Worm (Caenorhabditis elegans): ENCODE results near the gene srw-124.

The srw-124 gene

DNA sequence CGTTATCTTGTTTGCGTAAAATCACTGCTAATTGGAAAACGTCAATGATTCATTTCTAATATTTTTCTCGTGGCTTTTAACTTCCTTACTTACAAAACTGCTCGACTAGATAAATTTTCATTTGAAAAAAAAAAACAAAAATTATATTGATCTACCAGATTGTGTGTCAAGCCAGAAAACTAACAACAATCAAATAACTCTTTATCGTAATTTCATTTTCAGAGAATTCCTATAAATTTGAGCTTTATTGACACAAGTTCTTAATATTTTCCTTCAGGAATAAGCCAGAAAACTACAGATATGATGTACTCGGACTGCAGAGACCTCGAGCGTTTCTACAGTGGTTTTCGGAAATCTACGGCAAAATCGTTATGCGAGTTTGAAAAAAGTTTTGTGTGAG is at the start of gene srw-124:
srw-124 (plus strand) TSS at position 301 of the 400 bp plus-strand sequence.
- TF ChIP-seq mab-5 (tag; optimal IDR thresholded peaks at IDR 0.05) (no peak), ceh-39 (tag; optimal IDR thresholded peaks at IDR 0.05) (no peak), nhr-76 (tag; optimal IDR thresholded peaks at IDR 0.05) (no peak), zip-8 (tag; optimal IDR thresholded peaks at IDR 0.05) (no peak), pha-4 (tag; optimal IDR thresholded peaks at IDR 0.05) (no peak), nhr-28 (tag; optimal IDR thresholded peaks at IDR 0.05) (no peak), nhr-2 (tag; optimal IDR thresholded peaks at IDR 0.05) (no peak)

- no peak for TF ChIP-seq blmp-1 (tag; optimal IDR thresholded peaks at IDR 0.05)
- no peak for TF ChIP-seq M03D4.4 (tag; optimal IDR thresholded peaks at IDR 0.05)
- no peak for TF ChIP-seq hlh-1 (tag; optimal IDR thresholded peaks at IDR 0.05)
- no peak for TF ChIP-seq unc-62 (GFP tag; optimal IDR thresholded peaks at IDR 0.05)
- TF ChIP-seq ceh-43 (GFP tag; optimal IDR thresholded peaks at IDR 0.05) = no peak
- TF ChIP-seq bed-3 (GFP tag; optimal IDR thresholded peaks at IDR 0.05) = no peak
- TF ChIP-seq nhr-28 (tag; optimal IDR thresholded peaks at IDR 0.05) = no peak
- TF ChIP-seq elt-1 (tag; optimal IDR thresholded peaks at IDR 0.05; ENCODE audit: borderline replicate concordance, insufficient read depth) = no peak
- TF ChIP-seq zip-8 (tag; optimal IDR thresholded peaks at IDR 0.05) = no peak
- TF ChIP-seq cnd-1 (tag; optimal IDR thresholded peaks at IDR 0.05) = no peak
- no peak for TF ChIP-seq sem-2 (GFP tag; optimal IDR thresholded peaks at IDR 0.05)
Observed at ce11 chrV:2927553-2927952, 48.8 kb upstream of the srw-124 start, which contains the start of gene C31B8.12. Gene C31B8.12 (minus strand): TSS chrV:2927653.

DNA sequence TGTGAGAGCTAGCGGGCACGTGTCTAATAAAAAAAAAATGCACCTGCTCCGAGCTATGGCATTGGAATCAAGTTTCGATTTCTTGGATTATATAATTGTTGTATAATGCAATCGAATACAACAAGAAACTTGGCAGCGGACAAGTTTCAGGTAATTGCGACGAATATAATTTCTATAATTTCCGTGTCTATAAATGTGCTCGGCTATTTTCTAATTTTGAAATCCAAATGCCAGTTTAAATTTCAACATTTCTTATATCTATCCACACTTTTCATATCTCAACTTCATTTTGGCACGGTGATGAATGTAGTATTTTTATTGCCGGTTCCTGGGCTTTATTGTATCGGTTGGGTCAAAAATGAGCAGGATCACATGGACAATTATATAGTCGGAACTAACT is 46.6 kb upstream of the srw-124 start, which contains the start of gene C31B8.16:
C31B8.16 (plus strand) TSS at position 301 of the 400 bp plus-strand sequence.
- no peak for TF ChIP-seq mab-5 (tag; optimal IDR thresholded peaks at IDR 0.05)
- TF ChIP-seq ceh-83 (GFP tag; optimal IDR thresholded peaks at IDR 0.05) = no peak
- no peak for TF ChIP-seq nhr-76 (tag; optimal IDR thresholded peaks at IDR 0.05)
- TF ChIP-seq lin-32 (GFP tag; optimal IDR thresholded peaks at IDR 0.05) = no peak
- no peak for TF ChIP-seq nhr-28 (tag; optimal IDR thresholded peaks at IDR 0.05)
- TF ChIP-seq pha-4 (tag; optimal IDR thresholded peaks at IDR 0.05) = no peak
- no peak for TF ChIP-seq hlh-1 (tag; optimal IDR thresholded peaks at IDR 0.05)
- TF ChIP-seq snpc-4 (tag; optimal IDR thresholded peaks at IDR 0.05) = no peak
- no peak for TF ChIP-seq sem-2 (GFP tag; optimal IDR thresholded peaks at IDR 0.05)
- TF ChIP-seq unc-62 (GFP tag; optimal IDR thresholded peaks at IDR 0.05) = no peak
- TF ChIP-seq zip-8 (tag; optimal IDR thresholded peaks at IDR 0.05) = no peak
- no peak for TF ChIP-seq mep-1 (tag; optimal IDR thresholded peaks at IDR 0.05)

- no peak for TF ChIP-seq ces-1 (GFP tag; optimal IDR thresholded peaks at IDR 0.05)
- TF ChIP-seq mab-5 (tag; optimal IDR thresholded peaks at IDR 0.05) = no peak
- no peak for TF ChIP-seq ztf-11 (tag; optimal IDR thresholded peaks at IDR 0.05)
- no peak for TF ChIP-seq elt-3 (tag; optimal IDR thresholded peaks at IDR 0.05)
- TF ChIP-seq unc-120 (tag; optimal IDR thresholded peaks at IDR 0.05; ENCODE audit: poor library complexity, severe bottlenecking) = no peak
Observed at ce11 chrV:2931252-2931651, 45.1 kb upstream of the srw-124 start, which contains the start of gene C31B8.1. Gene C31B8.1 (plus strand): TSS chrV:2931552.

ce11 chrV:2934075-2934474 is 42.3 kb upstream of the srw-124 start, which contains the start of gene srh-247:
Gene srh-247 (minus strand): TSS chrV:2934175.
- TF ChIP-seq blmp-1 (tag; optimal IDR thresholded peaks at IDR 0.05) (no peak), cnd-1 (tag; optimal IDR thresholded peaks at IDR 0.05) (no peak), ceh-83 (GFP tag; optimal IDR thresholded peaks at IDR 0.05) (no peak), ceh-43 (GFP tag; optimal IDR thresholded peaks at IDR 0.05) (no peak), lin-13 (tag; optimal IDR thresholded peaks at IDR 0.05) (no peak), drap-1 (GFP tag; optimal IDR thresholded peaks at IDR 0.05) (no peak), ceh-39 (tag; optimal IDR thresholded peaks at IDR 0.05) (no peak), nhr-76 (tag; optimal IDR thresholded peaks at IDR 0.05) (no peak), nhr-237 (tag; optimal IDR thresholded peaks at IDR 0.05) (no peak), lin-32 (GFP tag; optimal IDR thresholded peaks at IDR 0.05) (no peak), nhr-28 (tag; optimal IDR thresholded peaks at IDR 0.05) (no peak), elt-3 (tag; optimal IDR thresholded peaks at IDR 0.05) (no peak)

DNA sequence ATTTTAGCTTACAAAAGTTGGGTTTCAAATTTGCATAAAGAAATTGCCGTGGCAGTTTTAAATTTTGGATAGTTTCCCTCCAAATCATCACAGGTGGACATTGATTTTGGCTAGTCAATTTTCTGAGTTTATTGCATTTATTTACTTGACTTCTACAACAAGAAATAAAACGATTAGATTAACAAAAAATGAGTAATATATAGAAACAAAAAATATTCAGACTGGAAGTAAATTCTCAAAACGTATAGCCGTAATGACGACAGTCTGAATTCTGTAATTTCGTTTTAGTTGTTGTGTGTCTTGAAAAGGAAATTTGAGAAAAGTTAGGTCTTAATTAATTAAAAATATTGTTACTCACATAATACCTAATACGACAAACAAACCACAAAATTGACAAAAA is 37.9 kb upstream of the srw-124 start, which contains the start of gene srw-141:
srw-141 (minus strand) TSS at position 101 of the 400 bp plus-strand sequence.
- TF ChIP-seq bed-3 (GFP tag; optimal IDR thresholded peaks at IDR 0.05) (no peak), ceh-39 (tag; optimal IDR thresholded peaks at IDR 0.05) (no peak), elt-1 (tag; optimal IDR thresholded peaks at IDR 0.05; ENCODE audit: borderline replicate concordance, insufficient read depth) (no peak), mls-2 (tag; optimal IDR thresholded peaks at IDR 0.05) (no peak), ceh-83 (GFP tag; optimal IDR thresholded peaks at IDR 0.05) (no peak), M03D4.4 (tag; optimal IDR thresholded peaks at IDR 0.05) (no peak), hlh-1 (tag; optimal IDR thresholded peaks at IDR 0.05) (no peak), unc-39 (tag; optimal IDR thresholded peaks at IDR 0.05) (no peak), nhr-12 (tag; optimal IDR thresholded peaks at IDR 0.05) (no peak), nhr-76 (tag; optimal IDR thresholded peaks at IDR 0.05) (no peak), snpc-4 (tag; optimal IDR thresholded peaks at IDR 0.05) (no peak), elt-3 (tag; optimal IDR thresholded peaks at IDR 0.05) (no peak), lin-13 (tag; optimal IDR thresholded peaks at IDR 0.05) (no peak), mep-1 (tag; optimal IDR thresholded peaks at IDR 0.05) (no peak), unc-120 (tag; optimal IDR thresholded peaks at IDR 0.05; ENCODE audit: poor library complexity, severe bottlenecking) (no peak), drap-1 (GFP tag; optimal IDR thresholded peaks at IDR 0.05) (no peak), sem-2 (GFP tag; optimal IDR thresholded peaks at IDR 0.05) (no peak)

Data from whole organism, mixed stage, embryonic.